Worm (Caenorhabditis elegans) whole organism, mixed stage, embryonic: ENCODE results near the gene Y48C3A.5.
"Not testable (repeated sequence)": the region's sequence is repeated elsewhere in the genome, so short reads cannot be mapped to it uniquely, and the experiment has no call there.

Experiments
- bed-3 ChIP-seq: fragments of 200-800 bp; sonication (Bioruptor generic); optimal IDR thresholded peaks from 3 replicates; lab custom pipeline; 2018; ENCODE audit warnings: mild to moderate bottlenecking, missing genetic modification characterization, moderate library complexity, missing compliant biosample characterization
- ceh-39 ChIP-seq: fragments of 150-350 bp; optimal IDR thresholded peaks from 2 replicates; lab custom pipeline; 2014; ENCODE audit warnings: missing biosample characterization, missing genetic modification characterization
- ceh-43 ChIP-seq: fragments of 200-800 bp; sonication (Bioruptor generic); optimal IDR thresholded peaks from 2 replicates; lab custom pipeline; 2018; ENCODE audit warnings: mild to moderate bottlenecking, missing genetic modification characterization, moderate library complexity, missing compliant biosample characterization
- ceh-83 ChIP-seq: fragments of 200-800 bp; sonication (Bioruptor generic); optimal IDR thresholded peaks from 2 replicates; lab custom pipeline; 2018; ENCODE audit warnings: mild to moderate bottlenecking, missing genetic modification characterization, missing compliant biosample characterization
- ces-1 ChIP-seq: fragments of 150-350 bp; optimal IDR thresholded peaks from 2 replicates; lab custom pipeline; 2014; ENCODE audit warnings: missing biosample characterization, missing genetic modification reagents, missing genetic modification characterization
- cnd-1 ChIP-seq: fragments of 200-800 bp; sonication (Bioruptor generic); optimal IDR thresholded peaks from 2 replicates; lab custom pipeline; 2018; ENCODE audit warnings: mild to moderate bottlenecking, missing genetic modification characterization, missing compliant biosample characterization
- drap-1 ChIP-seq: fragments of 200-800 bp; sonication (Bioruptor generic); optimal IDR thresholded peaks from 3 replicates; lab custom pipeline; 2018; ENCODE audit warnings: mild to moderate bottlenecking, missing genetic modification characterization, missing compliant biosample characterization
- flh-1 ChIP-seq: fragments of 200-800 bp; sonication (Bioruptor generic); optimal IDR thresholded peaks from 2 replicates; lab custom pipeline; 2018; ENCODE audit warnings: mild to moderate bottlenecking, missing genetic modification characterization, moderate library complexity, missing compliant biosample characterization
- ham-2 ChIP-seq: fragments of 200-800 bp; sonication (Bioruptor generic); optimal IDR thresholded peaks from 2 replicates; lab custom pipeline; 2018; ENCODE audit warnings: mild to moderate bottlenecking, missing genetic modification characterization, missing compliant biosample characterization
- hlh-1 ChIP-seq: fragments of 150-350 bp; optimal IDR thresholded peaks from 2 replicates; lab custom pipeline; 2014; ENCODE audit warnings: missing biosample characterization, missing genetic modification reagents, missing genetic modification characterization
- lin-13 ChIP-seq: fragments of 150-350 bp; optimal IDR thresholded peaks from 2 replicates; lab custom pipeline; 2014; ENCODE audit warnings: missing biosample characterization, missing genetic modification characterization
- lin-32 ChIP-seq: fragments of 200-800 bp; sonication (Bioruptor generic); optimal IDR thresholded peaks from 2 replicates; lab custom pipeline; 2018; ENCODE audit warnings: mild to moderate bottlenecking, missing genetic modification characterization, missing compliant biosample characterization
- lsy-2 ChIP-seq: fragments of 150-350 bp; optimal IDR thresholded peaks from 2 replicates; lab custom pipeline; 2014; ENCODE audit warnings: missing biosample characterization, missing genetic modification characterization
- mab-5 ChIP-seq: fragments of 150-350 bp; optimal IDR thresholded peaks from 2 replicates; lab custom pipeline; 2014; ENCODE audit warnings: missing biosample characterization, missing genetic modification characterization
- mep-1 ChIP-seq: fragments of 150-350 bp; optimal IDR thresholded peaks from 2 replicates; lab custom pipeline; 2017; ENCODE audit warnings: missing biosample characterization, missing genetic modification reagents, missing genetic modification characterization, inconsistent platforms
- nhr-2 ChIP-seq: fragments of 150-350 bp; optimal IDR thresholded peaks from 2 replicates; lab custom pipeline; 2014; ENCODE audit warnings: missing biosample characterization, missing genetic modification characterization
- nhr-237 ChIP-seq: fragments of 150-350 bp; optimal IDR thresholded peaks from 2 replicates; lab custom pipeline; 2014; ENCODE audit warnings: missing biosample characterization, missing genetic modification characterization
- nhr-28 ChIP-seq: fragments of 150-350 bp; optimal IDR thresholded peaks from 2 replicates; lab custom pipeline; 2014; ENCODE audit warnings: missing biosample characterization, missing genetic modification characterization
- nhr-76 ChIP-seq: sonication (generic microtip); optimal IDR thresholded peaks from 2 replicates; lab custom pipeline; 2017; ENCODE audit warnings: missing biosample characterization, missing genetic modification characterization
- snpc-4 ChIP-seq: fragments of 150-350 bp; optimal IDR thresholded peaks from 2 replicates; lab custom pipeline; 2014; ENCODE audit warnings: missing biosample characterization, missing genetic modification characterization
- sptf-1 ChIP-seq: sonication (generic microtip); optimal IDR thresholded peaks from 2 replicates; lab custom pipeline; 2017; ENCODE audit warnings: mild to moderate bottlenecking, missing genetic modification characterization, moderate library complexity, missing compliant biosample characterization
- tbx-8 ChIP-seq: fragments of 200-800 bp; sonication (Bioruptor generic); optimal IDR thresholded peaks from 2 replicates; lab custom pipeline; 2018; ENCODE audit warnings: mild to moderate bottlenecking, missing genetic modification characterization, moderate library complexity, missing compliant biosample characterization
- unc-62 ChIP-seq: fragments of 150-350 bp; optimal IDR thresholded peaks from 2 replicates; lab custom pipeline; 2014; ENCODE audit warnings: missing biosample characterization, missing genetic modification reagents, missing genetic modification characterization
- zip-8 ChIP-seq: fragments of 150-350 bp; optimal IDR thresholded peaks from 2 replicates; lab custom pipeline; 2014; ENCODE audit warnings: missing biosample characterization, missing genetic modification characterization
- ztf-11 ChIP-seq: fragments of 150-350 bp; optimal IDR thresholded peaks from 2 replicates; lab custom pipeline; 2014; ENCODE audit warnings: missing biosample characterization, missing genetic modification characterization

The Y48C3A.5 gene

DNA sequence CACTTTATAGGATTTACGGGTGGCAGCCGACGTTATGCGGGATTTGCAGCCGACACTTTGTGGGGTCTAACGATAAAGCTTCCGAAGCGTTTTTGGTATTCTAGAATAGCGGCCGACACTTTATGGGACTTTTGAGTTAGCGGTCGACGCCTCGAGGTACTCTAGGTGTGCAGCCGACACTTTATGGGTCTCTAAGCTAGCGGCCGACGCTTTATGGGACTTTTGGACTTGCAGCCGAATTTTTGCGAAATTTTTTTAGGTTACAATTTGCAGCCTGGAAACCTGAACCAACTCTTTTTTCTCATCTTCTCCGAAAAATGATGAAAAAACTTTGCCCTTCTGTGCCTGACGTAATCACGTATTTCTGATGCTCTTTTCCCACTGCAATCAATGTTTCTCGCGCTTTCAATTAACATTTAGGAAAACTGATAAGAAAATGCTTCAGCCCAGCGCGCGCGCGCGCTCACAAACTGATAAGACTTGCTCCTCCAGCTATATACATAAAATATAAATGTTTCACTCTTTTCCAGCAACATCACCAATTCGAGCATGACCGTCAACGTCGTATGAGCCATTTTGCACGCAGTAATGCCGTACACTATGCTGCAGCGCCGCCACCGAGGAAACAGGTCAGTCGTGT, 28.4 kb downstream of the Y48C3A.5 start:
- no peak for TF ChIP-seq unc-62 (GFP tag; lab: Kevin White, UChicago)
- TF ChIP-seq nhr-76 (tag; lab: Kevin White, UChicago) = no peak
- no peak for TF ChIP-seq ztf-11
- TF ChIP-seq nhr-2 (tag; lab: Kevin White, UChicago) = no peak

DNA sequence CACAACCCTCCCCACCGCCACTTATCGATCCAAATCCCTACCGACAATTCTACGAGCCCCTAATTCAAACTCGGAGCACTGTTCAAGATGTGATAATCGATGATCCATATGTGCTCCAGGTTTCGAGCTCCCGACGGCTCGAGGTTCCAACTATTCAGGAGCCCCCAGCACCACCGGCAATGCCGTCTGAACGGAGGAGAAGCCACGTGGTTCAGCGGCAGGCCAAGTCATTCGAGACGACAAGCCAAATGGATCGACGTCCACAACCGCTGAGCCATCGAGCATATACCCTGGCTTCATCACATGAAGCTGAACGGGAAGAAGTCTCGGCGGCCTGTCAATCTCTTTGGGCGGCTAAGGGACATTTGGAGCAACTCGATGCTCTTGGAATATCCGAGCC, 29.7 kb downstream of the Y48C3A.5 start:
- TF ChIP-seq zip-8 (tag; lab: Kevin White, UChicago) = no peak
- no peak for TF ChIP-seq ceh-39 (tag; lab: Kevin White, UChicago)
- TF ChIP-seq nhr-28 (tag; lab: Kevin White, UChicago) = no peak
- no peak for TF ChIP-seq mab-5 (tag; lab: Kevin White, UChicago)
- TF ChIP-seq lsy-2 (tag; lab: Kevin White, UChicago) = no peak
- TF ChIP-seq nhr-76 (tag; lab: Kevin White, UChicago) = no peak
- no peak for TF ChIP-seq ham-2
- TF ChIP-seq nhr-2 (tag; lab: Kevin White, UChicago) = no peak
- TF ChIP-seq hlh-1 (tag; lab: Kevin White, UChicago) = no peak
- TF ChIP-seq lin-32 (GFP tag; lab: Kevin White, UChicago) = no peak

DNA sequence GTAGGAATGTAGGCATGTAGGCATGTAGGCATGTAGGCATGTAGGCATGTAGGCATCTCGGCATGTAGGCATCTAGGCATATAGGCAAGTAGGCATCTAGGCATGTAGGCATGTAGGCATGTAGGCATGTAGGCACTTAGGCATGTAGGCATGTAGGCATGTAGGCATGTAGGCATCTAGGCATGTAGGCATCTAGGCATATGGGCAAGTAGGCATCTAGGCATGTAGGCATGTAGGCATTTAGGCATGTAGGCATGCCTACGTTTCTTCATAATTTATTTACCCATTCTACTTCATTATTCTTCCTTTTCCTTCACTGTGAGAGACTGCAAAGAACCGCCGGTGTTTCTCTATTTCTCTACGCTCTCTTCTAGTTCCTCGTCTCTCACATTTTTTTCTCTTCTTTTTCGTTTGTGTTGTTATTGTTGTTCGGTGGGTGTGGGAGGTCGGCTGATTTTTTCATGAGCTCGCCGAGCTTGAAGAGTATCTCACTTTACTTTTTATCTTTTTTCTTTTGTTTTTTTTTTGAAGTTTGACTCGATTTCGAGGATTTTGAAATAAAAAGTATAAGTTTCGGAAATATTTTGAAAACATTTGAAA, 33.6 kb downstream of the Y48C3A.5 start:
- TF ChIP-seq nhr-76 (tag; lab: Kevin White, UChicago) = no peak
- no peak for TF ChIP-seq nhr-28 (tag; lab: Kevin White, UChicago)
- TF ChIP-seq lin-13 (tag; lab: Kevin White, UChicago) = no peak
- no peak for TF ChIP-seq nhr-237 (tag; lab: Kevin White, UChicago)
- no peak for TF ChIP-seq cnd-1 (tag; lab: Kevin White, UChicago)
- TF ChIP-seq snpc-4 (tag; lab: Kevin White, UChicago) = no peak
- no peak for TF ChIP-seq ztf-11
- no peak for TF ChIP-seq ceh-43
- no peak for TF ChIP-seq nhr-2 (tag; lab: Kevin White, UChicago)
- no peak for TF ChIP-seq lsy-2 (tag; lab: Kevin White, UChicago)
- TF ChIP-seq mab-5 (tag; lab: Kevin White, UChicago) = no peak
- no peak for TF ChIP-seq bed-3 (GFP tag; lab: Kevin White, UChicago)
- TF ChIP-seq flh-1 (GFP tag; lab: Kevin White, UChicago) = no peak
- TF ChIP-seq lin-32 (GFP tag; lab: Kevin White, UChicago) = no peak
- no peak for TF ChIP-seq ceh-83
- no peak for TF ChIP-seq zip-8 (tag; lab: Kevin White, UChicago)
- TF ChIP-seq ham-2 = no peak
- no peak for TF ChIP-seq mep-1 (tag; lab: Kevin White, UChicago)

DNA sequence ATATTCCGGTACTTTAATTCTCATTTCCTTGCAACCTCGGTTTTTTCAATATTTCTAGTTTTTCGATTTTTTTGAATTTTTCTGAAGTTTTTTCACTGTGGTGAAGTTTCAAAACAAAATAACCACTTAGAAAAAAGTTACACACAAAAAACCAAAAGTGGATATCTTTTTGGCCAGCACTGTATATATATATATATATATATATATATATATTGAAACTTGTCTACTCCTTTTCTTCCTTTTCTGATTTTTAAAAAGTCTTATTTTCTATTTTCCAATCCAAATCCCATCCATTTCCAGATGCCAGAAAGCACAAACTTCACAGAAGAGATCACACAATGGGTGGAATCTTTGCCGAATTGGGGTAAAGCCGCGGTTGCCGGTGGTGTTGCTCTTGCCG, 38.1 kb downstream of the Y48C3A.5 start, which contains the start of gene faxc-2:
Gene faxc-2 (plus strand): TSS at position 301 of the 400 bp plus-strand sequence.
- not testable (repeated sequence) for TF ChIP-seq unc-62 (GFP tag; lab: Kevin White, UChicago); ceh-39 (tag; lab: Kevin White, UChicago); nhr-2 (tag; lab: Kevin White, UChicago)

DNA sequence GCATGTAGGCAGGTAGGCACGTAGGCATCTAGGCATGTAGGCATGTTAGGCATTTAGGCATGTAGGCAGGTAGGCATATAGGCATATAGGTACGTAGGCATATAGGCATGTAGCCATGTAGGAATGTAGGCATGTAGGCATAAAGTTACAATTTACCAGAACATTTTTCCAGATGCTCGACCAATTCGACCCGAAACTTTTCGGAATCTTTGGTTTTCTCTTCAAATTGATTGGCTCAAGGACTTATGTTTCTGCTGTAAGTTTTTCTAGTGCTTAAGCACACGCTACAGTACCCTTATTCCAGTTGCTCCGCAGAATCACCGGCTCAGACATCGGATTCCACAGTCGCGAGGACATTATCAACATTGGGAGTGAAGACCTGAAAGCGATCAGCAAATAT, 39.4 kb downstream of the Y48C3A.5 start:
- TF ChIP-seq sptf-1 (tag; lab: Kevin White, UChicago) (peak; percentile 34), nhr-28 (tag; lab: Kevin White, UChicago) (no peak)

- TF ChIP-seq ces-1 (GFP tag; lab: Kevin White, UChicago) = peak; percentile 47
- no peak for TF ChIP-seq bed-3 (GFP tag; lab: Kevin White, UChicago)
- no peak for TF ChIP-seq unc-62 (GFP tag; lab: Kevin White, UChicago)
- TF ChIP-seq ceh-83 = no peak
- TF ChIP-seq lin-13 (tag; lab: Kevin White, UChicago) = no peak
- no peak for TF ChIP-seq zip-8 (tag; lab: Kevin White, UChicago)
- TF ChIP-seq ceh-39 (tag; lab: Kevin White, UChicago) = peak; percentile 90
- TF ChIP-seq tbx-8 (GFP tag; lab: Kevin White, UChicago) = no peak
- no peak for TF ChIP-seq drap-1
- TF ChIP-seq, all 35 proteins: peak for 2
Measured at ce11 chrII:13315637-13316523, 45.0 kb downstream of the Y48C3A.5 start.
